Fruit fly (Drosophila melanogaster): ENCODE results near the gene dnk.

The dnk gene

DNA sequence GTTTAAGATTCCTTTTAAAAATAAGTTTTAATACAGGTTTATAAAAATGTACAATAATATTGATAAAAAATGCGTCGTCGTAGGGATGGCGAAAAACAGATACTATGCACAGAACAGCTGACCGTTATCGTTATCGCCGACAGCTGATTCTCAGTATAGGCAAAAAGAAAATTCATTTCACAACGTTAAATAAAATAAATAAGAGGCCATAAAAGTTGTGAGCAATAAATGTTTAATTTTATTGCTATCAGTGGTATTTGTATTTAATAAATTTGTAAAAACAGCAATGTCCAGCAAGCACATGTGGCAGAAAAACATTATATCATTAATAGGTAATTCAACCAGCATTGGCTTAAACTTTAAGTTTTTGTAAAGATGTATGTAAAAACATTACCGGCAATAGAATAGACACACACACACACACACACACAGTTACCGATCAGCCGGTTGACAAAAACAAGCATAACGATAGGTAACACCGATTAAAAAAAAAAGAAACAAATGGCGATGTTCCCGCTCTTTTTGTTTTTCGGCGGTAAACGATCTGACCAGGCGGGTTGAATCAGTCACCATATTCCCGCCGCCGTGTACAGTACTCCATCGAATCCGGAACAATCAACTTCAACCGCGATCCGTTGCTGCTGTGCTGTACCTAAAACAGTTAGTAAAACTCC lies at the start of gene dnk, which contains the start of gene Smu1 (continued):
- TF ChIP-seq amos (GFP tag; IDR thresholded peaks at IDR 0.05; ENCODE audit: partially characterized antibody) (peak; percentile 57), lilli (GFP tag; optimal IDR thresholded peaks at IDR 0.05) (no peak), Doc3 (GFP tag; IDR thresholded peaks at IDR 0.05; ENCODE audit: partially characterized antibody) (no peak), lmd (GFP tag; IDR thresholded peaks at IDR 0.05) (no peak), CG11560 (tag; IDR thresholded peaks at IDR 0.05) (no peak), hth (optimal IDR thresholded peaks at IDR 0.05) (no peak), tgo (GFP tag; IDR thresholded peaks at IDR 0.05) (no peak), CG17802 (tag; optimal IDR thresholded peaks at IDR 0.05) (no peak), BEAF-32 (GFP tag; optimal IDR thresholded peaks at IDR 0.05) (peak; percentile 54), Usf (GFP tag; optimal IDR thresholded peaks at IDR 0.05) (no peak), CG8478 (optimal IDR thresholded peaks at IDR 0.05) (no peak), CG15073 (GFP tag; optimal IDR thresholded peaks at IDR 0.05) (no peak), CG12391 (tag; optimal IDR thresholded peaks at IDR 0.05) (peak; percentile 36), schlank (tag; optimal IDR thresholded peaks at IDR 0.05) (no peak), Gug (GFP tag; IDR thresholded peaks at IDR 0.05) (no peak), mirr (GFP tag; optimal IDR thresholded peaks at IDR 0.05) (no peak), pho (GFP tag; optimal IDR thresholded peaks at IDR 0.05) (no peak), D (optimal IDR thresholded peaks at IDR 0.05) (no peak), D (GFP tag; optimal IDR thresholded peaks at IDR 0.05) (no peak), hbn (GFP tag; IDR thresholded peaks at IDR 0.05; ENCODE audit: partially characterized antibody) (no peak), ems (GFP tag; optimal IDR thresholded peaks at IDR 0.05) (no peak), Hsf (GFP tag; optimal IDR thresholded peaks at IDR 0.05) (no peak), Tbp (GFP tag; optimal IDR thresholded peaks at IDR 0.05) (no peak), CG16863 (GFP tag; optimal IDR thresholded peaks at IDR 0.05) (no peak), Atf-2 (GFP tag; optimal IDR thresholded peaks at IDR 0.05) (no peak), pnt (GFP tag; optimal IDR thresholded peaks at IDR 0.05) (no peak), CG10979 (tag; optimal IDR thresholded peaks at IDR 0.05) (no peak), tna (GFP tag; IDR thresholded peaks at IDR 0.05; ENCODE audit: partially characterized antibody) (no peak), fd96Cb (tag; optimal IDR thresholded peaks at IDR 0.05) (no peak), Oaz (GFP tag; IDR thresholded peaks at IDR 0.05) (no peak), CG3995 (GFP tag; optimal IDR thresholded peaks at IDR 0.05) (peak; percentile 34), Bgb (GFP tag; IDR thresholded peaks at IDR 0.05; ENCODE audit: partially characterized antibody) (peak; percentile 37; the same call in 1 of the 2 replicates), Ada2b (GFP tag; IDR thresholded peaks at IDR 0.05) (no peak), Ssrp (tag; optimal IDR thresholded peaks at IDR 0.05) (no peak), CG6854 (GFP tag; optimal IDR thresholded peaks at IDR 0.05) (no peak), Fer2 (tag; optimal IDR thresholded peaks at IDR 0.05) (no peak), chif (GFP tag; optimal IDR thresholded peaks at IDR 0.05) (no peak), bcd (GFP tag; optimal IDR thresholded peaks at IDR 0.05) (no peak), abd-A (tag; optimal IDR thresholded peaks at IDR 0.05) (no peak), Med (GFP tag) (peak; percentile 28), sug (tag; optimal IDR thresholded peaks at IDR 0.05) (no peak), CG12219 (GFP tag; optimal IDR thresholded peaks at IDR 0.05) (no peak), CG4282 (GFP tag; optimal IDR thresholded peaks at IDR 0.05) (no peak), CG9876 (GFP tag; optimal IDR thresholded peaks at IDR 0.05) (no peak), jumu (GFP tag; optimal IDR thresholded peaks at IDR 0.05) (no peak), Mes4 (GFP tag; optimal IDR thresholded peaks at IDR 0.05) (no peak), Nf-YB (GFP tag; optimal IDR thresholded peaks at IDR 0.05) (no peak), cg (GFP tag; optimal IDR thresholded peaks at IDR 0.05) (peak; percentile 71), Doc2 (GFP tag; IDR thresholded peaks at IDR 0.05) (no peak), phol (tag; optimal IDR thresholded peaks at IDR 0.05) (peak; percentile 78), CG10959 (GFP tag; IDR thresholded peaks at IDR 0.05) (no peak), psq (GFP tag; optimal IDR thresholded peaks at IDR 0.05) (no peak)

All from whole organism, embryonic.